Fruit fly (Drosophila melanogaster): ENCODE measurements around the gene SkpD.

DNA sequence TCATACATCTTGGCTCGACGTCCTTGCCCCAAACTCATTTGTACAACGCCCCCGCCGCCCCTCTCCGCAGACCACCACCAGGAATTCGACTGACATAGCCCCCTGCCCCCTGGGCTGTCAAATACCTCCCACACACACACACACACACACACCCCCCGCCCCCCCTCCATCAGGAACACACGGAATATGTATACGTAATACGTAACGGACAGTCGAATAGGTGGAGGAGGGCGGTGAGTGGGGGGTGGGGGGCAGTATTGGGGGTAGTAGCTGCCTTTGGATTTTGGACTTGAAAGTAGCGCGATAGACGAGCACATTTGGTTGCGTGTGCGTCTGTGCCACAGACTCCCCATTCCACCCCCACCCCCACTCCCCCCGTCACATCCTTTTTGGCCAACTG lies 20.0 kb upstream of the SkpD start:
- no peak for TF ChIP-seq ttk (optimal IDR thresholded peaks at IDR 0.05)
- TF ChIP-seq insv (optimal IDR thresholded peaks at IDR 0.05): no peak
- no peak for TF ChIP-seq h (optimal IDR thresholded peaks at IDR 0.05)
